Worm (Caenorhabditis elegans) whole organism, L4 larva: ENCODE measurements around the gene Y73F8A.20.
A peak's percentile ranks its signal among the peaks of the same experiment; 100 is the strongest.

Experiments used
- F49E8.2 ChIP-seq: sonication (generic microtip); optimal IDR thresholded peaks from 2 replicates; lab custom pipeline; 2016; ENCODE audit warnings: missing compliant biosample characterization, mild to moderate bottlenecking, missing genetic modification characterization, borderline replicate concordance
- T26A8.4 ChIP-seq: fragments of 200-800 bp; sonication (Bioruptor generic); IDR thresholded peaks from 2 replicates; pipeline ENCODE4 v1.3.6; 2022; ENCODE audit warnings: missing genetic modification characterization, missing compliant biosample characterization
- Y75B8A.6 ChIP-seq: fragments of 200-800 bp; sonication (Bioruptor generic); IDR thresholded peaks from 2 replicates; pipeline ENCODE4 v1.3.6; 2022; ENCODE audit warnings: missing genetic modification reagents, missing genetic modification characterization, missing compliant biosample characterization
- aha-1 ChIP-seq: fragments of 150-350 bp; peaks from one replicate; lab custom pipeline; 2014; ENCODE audit warnings: missing biosample characterization, missing genetic modification characterization
- aly-2 ChIP-seq: sonication (generic microtip); optimal IDR thresholded peaks from 2 replicates; lab custom pipeline; 2018; ENCODE audit warnings: missing biosample characterization, missing genetic modification characterization
- ceh-32 ChIP-seq: sonication (generic microtip); optimal IDR thresholded peaks from 2 replicates; lab custom pipeline; 2016; ENCODE audit warnings: mild to moderate bottlenecking, missing genetic modification characterization, missing compliant biosample characterization; ENCODE audit not compliant: poor library complexity
- cey-2 ChIP-seq: sonication (generic microtip); optimal IDR thresholded peaks from 3 replicates; lab custom pipeline; 2017; ENCODE audit warnings: missing genetic modification characterization, mild to moderate bottlenecking, missing compliant biosample characterization, antibody characterized with exemption, borderline replicate concordance; ENCODE audit not compliant: insufficient read depth
- ctbp-1 ChIP-seq: fragments of 200-800 bp; sonication (Bioruptor generic); IDR thresholded peaks from 2 replicates; pipeline ENCODE4 v1.3.6; 2022; ENCODE audit warnings: missing genetic modification reagents, missing genetic modification characterization, missing compliant biosample characterization
- daf-16 ChIP-seq, 3 experiments: sonication (generic microtip); optimal IDR thresholded peaks; 2 replicates each; lab custom pipeline; 2016 to 2017; ENCODE audit warnings: missing genetic modification characterization in 3 of 3, missing genetic modification reagents in 3 of 3, mild to moderate bottlenecking in 2 of 3, missing compliant biosample characterization in 2 of 3, missing biosample characterization in 1 of 3, moderate library complexity in 1 of 3
- dmd-6 ChIP-seq: fragments of 200-800 bp; sonication (Bioruptor generic); IDR thresholded peaks from 2 replicates; pipeline ENCODE4 v1.3.6; 2022; ENCODE audit warnings: missing genetic modification reagents, missing genetic modification characterization, missing compliant biosample characterization
- dmd-8 ChIP-seq: fragments of 200-800 bp; sonication (Bioruptor generic); IDR thresholded peaks from 2 replicates; pipeline ENCODE4 v1.3.6; 2022; ENCODE audit warnings: missing genetic modification characterization, missing compliant biosample characterization
- dve-1 ChIP-seq: sonication (generic microtip); optimal IDR thresholded peaks from 2 replicates; lab custom pipeline; 2017; ENCODE audit warnings: antibody characterized with exemption, mild to moderate bottlenecking, missing genetic modification characterization, missing compliant biosample characterization; ENCODE audit not compliant: insufficient read depth
- egl-27 ChIP-seq: sonication (generic microtip); optimal IDR thresholded peaks from 3 replicates; lab custom pipeline; 2017; ENCODE audit warnings: missing biosample characterization, missing genetic modification reagents, missing genetic modification characterization
- fkh-10 ChIP-seq: fragments of 150-350 bp; optimal IDR thresholded peaks from 2 replicates; lab custom pipeline; 2014; ENCODE audit warnings: missing biosample characterization, missing genetic modification reagents, missing genetic modification characterization
- hif-1 ChIP-seq, 2 experiments: sonication (generic microtip); optimal IDR thresholded peaks; 2 replicates each; lab custom pipeline; 2016 to 2017; ENCODE audit warnings: missing compliant biosample characterization in 2 of 2, missing genetic modification characterization in 2 of 2, missing genetic modification reagents in 2 of 2, missing genotype in 2 of 2, mild to moderate bottlenecking in 1 of 2
- hlh-30 ChIP-seq: sonication (generic microtip); optimal IDR thresholded peaks from 2 replicates; lab custom pipeline; 2017; ENCODE audit warnings: antibody characterized with exemption, mild to moderate bottlenecking, missing genetic modification characterization, missing compliant biosample characterization; ENCODE audit not compliant: insufficient read depth
- jun-1 ChIP-seq: fragments of 150-350 bp; optimal IDR thresholded peaks from 2 replicates; lab custom pipeline; 2014; ENCODE audit warnings: missing biosample characterization, missing genetic modification reagents, missing genetic modification characterization
- lim-7 ChIP-seq: fragments of 200-800 bp; sonication (Bioruptor generic); IDR thresholded peaks from 2 replicates; pipeline ENCODE4 v1.3.6; 2022; ENCODE audit warnings: missing genetic modification characterization, missing compliant biosample characterization
- madf-5 ChIP-seq, 2 experiments: fragments of 200-800 bp; sonication (Bioruptor generic); IDR thresholded peaks; 2 replicates each; pipeline ENCODE4 v1.3.6; 2022; ENCODE audit warnings: missing compliant biosample characterization in 2 of 2, missing genetic modification characterization in 2 of 2
- madf-9 ChIP-seq: fragments of 200-800 bp; sonication (Bioruptor generic); conservative IDR thresholded peaks from 2 replicates; pipeline ENCODE4 v1.3.6; 2022; ENCODE audit warnings: missing genetic modification reagents, missing genetic modification characterization, missing compliant biosample characterization
- mes-2 ChIP-seq: sonication (generic microtip); optimal IDR thresholded peaks from 2 replicates; lab custom pipeline; 2016; ENCODE audit warnings: missing genotype, mild to moderate bottlenecking, missing genetic modification characterization, missing compliant biosample characterization; ENCODE audit not compliant: poor library complexity, severe bottlenecking
- mxl-2 ChIP-seq: fragments of 200-800 bp; sonication (Bioruptor generic); conservative IDR thresholded peaks from 2 replicates; pipeline ENCODE4 v1.3.6; 2022; ENCODE audit warnings: missing genetic modification reagents, missing genetic modification characterization, missing compliant biosample characterization
- nhr-28 ChIP-seq: fragments of 150-350 bp; optimal IDR thresholded peaks from 2 replicates; lab custom pipeline; 2014; ENCODE audit warnings: missing biosample characterization, missing genetic modification characterization
- nhr-41 ChIP-seq: fragments of 200-800 bp; sonication (Bioruptor generic); IDR thresholded peaks from 2 replicates; pipeline ENCODE4 v1.3.6; 2022; ENCODE audit warnings: missing genetic modification reagents, missing genetic modification characterization, missing compliant biosample characterization
- nhr-42 ChIP-seq: fragments of 200-800 bp; sonication (Bioruptor generic); IDR thresholded peaks from 2 replicates; pipeline ENCODE4 v1.3.6; 2022; ENCODE audit warnings: missing genetic modification characterization, missing compliant biosample characterization
- nhr-48 ChIP-seq: sonication (generic microtip); optimal IDR thresholded peaks from 2 replicates; lab custom pipeline; 2016; ENCODE audit warnings: mild to moderate bottlenecking, missing genetic modification characterization, missing compliant biosample characterization
- nhr-77 ChIP-seq: fragments of 150-350 bp; optimal IDR thresholded peaks from 2 replicates; lab custom pipeline; 2014; ENCODE audit warnings: missing biosample characterization, missing genetic modification characterization
- php-3 ChIP-seq: fragments of 200-800 bp; sonication (Bioruptor generic); IDR thresholded peaks from 2 replicates; pipeline ENCODE4 v1.3.6; 2022; ENCODE audit warnings: missing genetic modification reagents, missing genetic modification characterization, missing compliant biosample characterization
- pqm-1 ChIP-seq: sonication (generic microtip); optimal IDR thresholded peaks from 2 replicates; lab custom pipeline; 2017; ENCODE audit warnings: missing biosample characterization, missing genetic modification characterization
- sdz-12 ChIP-seq: fragments of 200-800 bp; sonication (Bioruptor generic); optimal IDR thresholded peaks from 2 replicates; lab custom pipeline; 2018; ENCODE audit warnings: mild to moderate bottlenecking, missing genetic modification characterization, missing compliant biosample characterization
- skn-1 ChIP-seq: fragments of 150-350 bp; optimal IDR thresholded peaks from 2 replicates; lab custom pipeline; 2014; ENCODE audit warnings: missing biosample characterization, missing genetic modification characterization
- snpc-1.2 ChIP-seq: fragments of 200-800 bp; sonication (Bioruptor generic); IDR thresholded peaks from 2 replicates; pipeline ENCODE4 v1.3.6; 2022; ENCODE audit warnings: missing genetic modification reagents, missing genetic modification characterization, missing compliant biosample characterization
- unc-62 ChIP-seq, 3 experiments: fragments of 150-350 bp in 1 of 3; sonication (generic microtip); optimal IDR thresholded peaks in 2 of 3; peaks in 1 of 3; 1 replicate in 1 of 3; 2 replicates in 2 of 3; lab custom pipeline; 2014 to 2017; ENCODE audit warnings: missing biosample characterization in 3 of 3, missing genetic modification characterization in 3 of 3, missing genetic modification reagents in 3 of 3, missing genotype in 1 of 3
- zfp-3 ChIP-seq: fragments of 200-800 bp; sonication (Bioruptor generic); conservative IDR thresholded peaks from 2 replicates; pipeline ENCODE4 v1.3.6; 2022; ENCODE audit warnings: missing genetic modification reagents, missing genetic modification characterization, missing compliant biosample characterization
- ztf-11 ChIP-seq: fragments of 150-350 bp; optimal IDR thresholded peaks from 2 replicates; lab custom pipeline; 2014; ENCODE audit warnings: missing biosample characterization, missing genetic modification characterization

Gene Y73F8A.20

DNA sequence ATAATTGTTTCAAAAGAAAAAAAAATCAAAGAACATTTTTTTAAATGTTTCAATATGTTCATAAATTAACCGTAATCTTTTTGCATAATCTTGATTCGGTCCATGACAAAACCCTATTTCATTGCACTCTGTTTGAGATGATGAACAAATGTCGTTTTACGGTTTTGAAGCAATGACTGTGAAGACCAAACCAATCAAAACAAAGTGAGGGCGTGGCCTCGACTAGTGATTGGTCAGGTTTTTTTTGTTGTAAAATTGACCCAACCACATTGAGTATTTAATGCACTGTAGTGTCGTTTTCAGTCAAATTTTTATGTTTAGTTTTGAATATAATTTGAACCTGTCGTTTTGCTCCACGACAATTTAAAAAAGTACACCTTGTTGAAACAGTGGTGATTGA is 787 bp upstream of the Y73F8A.20 start:
- TF ChIP-seq Y75B8A.6 (GFP tag; lab: Robert Waterston, UW) (no peak), aly-2 (tag; lab: Kevin White, UChicago) (no peak), skn-1 (no peak), lim-7 (GFP tag; lab: Robert Waterston, UW) (no peak), hif-1 (tag; optimal IDR thresholded peaks at IDR 0.05; lab: Kevin White, UChicago) (no peak), aha-1 (tag; lab: Kevin White, UChicago) (no peak), jun-1 (no peak), madf-5 (GFP tag; IDR thresholded peaks at IDR 0.05; lab: Robert Waterston, UW) (no peak), daf-16 (GFP tag; optimal IDR thresholded peaks at IDR 0.05; lab: Kevin White, UChicago) (no peak), daf-16 (tag; optimal IDR thresholded peaks at IDR 0.05; lab: Kevin White, UChicago) (no peak), pqm-1 (tag; lab: Kevin White, UChicago) (no peak), ztf-11 (tag; lab: Kevin White, UChicago) (no peak), nhr-42 (no peak), unc-62 (GFP tag; optimal IDR thresholded peaks at IDR 0.05 in 1 of 2; lab: Kevin White, UChicago) (no peak), unc-62 (tag; optimal IDR thresholded peaks at IDR 0.05; lab: Kevin White, UChicago) (no peak), zfp-3 (no peak), egl-27 (no peak), php-3 (GFP tag; lab: Robert Waterston, UW) (no peak), dmd-8 (no peak), hlh-30 (no peak), F49E8.2 (tag; lab: Kevin White, UChicago) (no peak), sdz-12 (GFP tag; lab: Kevin White, UChicago) (no peak)

DNA sequence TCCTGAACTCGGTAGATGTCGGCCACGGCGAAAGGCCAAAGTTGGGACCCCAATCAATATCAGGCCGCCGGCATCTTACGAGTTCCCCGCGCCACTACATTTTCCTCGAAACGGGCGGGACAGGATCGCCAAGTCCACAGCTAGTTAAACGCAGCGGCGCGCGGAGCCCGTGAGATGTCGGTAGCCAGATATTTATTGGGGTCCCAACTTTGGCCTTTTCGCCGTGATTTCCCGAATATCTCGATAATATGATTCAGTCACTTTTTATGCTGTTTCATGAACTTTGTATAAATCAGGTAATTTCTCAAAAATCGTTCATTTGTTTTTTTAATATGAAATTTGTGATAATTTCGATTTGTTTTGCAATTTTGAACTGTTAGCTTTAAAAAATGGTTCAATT is 3.6 kb downstream of the Y73F8A.20 start:
- TF ChIP-seq dve-1 (tag; lab: Kevin White, UChicago) (no peak), egl-27 (no peak), T26A8.4 (no peak), fkh-10 (no peak), snpc-1.2 (peak; percentile 81)

DNA sequence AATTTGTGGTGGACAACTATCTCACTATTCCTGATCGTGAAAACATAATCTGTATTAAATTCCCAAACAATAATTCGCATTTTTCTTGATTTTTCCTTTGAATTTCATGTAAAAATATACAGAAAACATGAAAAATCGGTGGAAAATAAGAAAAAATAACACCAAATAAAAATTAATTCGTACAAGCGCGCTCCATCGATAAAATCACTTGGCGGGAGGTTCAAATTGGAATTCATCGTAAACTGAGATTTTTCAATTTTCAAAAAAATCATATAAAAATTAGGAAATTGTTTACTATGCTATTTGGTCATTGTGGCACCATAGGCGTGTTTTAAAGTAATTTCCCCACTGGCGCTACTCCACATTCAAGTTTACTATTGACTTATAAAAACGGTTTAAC is 4.3 kb downstream of the Y73F8A.20 start:
- TF ChIP-seq jun-1 (no peak), aha-1 (tag; lab: Kevin White, UChicago) (peak; percentile 2)

DNA sequence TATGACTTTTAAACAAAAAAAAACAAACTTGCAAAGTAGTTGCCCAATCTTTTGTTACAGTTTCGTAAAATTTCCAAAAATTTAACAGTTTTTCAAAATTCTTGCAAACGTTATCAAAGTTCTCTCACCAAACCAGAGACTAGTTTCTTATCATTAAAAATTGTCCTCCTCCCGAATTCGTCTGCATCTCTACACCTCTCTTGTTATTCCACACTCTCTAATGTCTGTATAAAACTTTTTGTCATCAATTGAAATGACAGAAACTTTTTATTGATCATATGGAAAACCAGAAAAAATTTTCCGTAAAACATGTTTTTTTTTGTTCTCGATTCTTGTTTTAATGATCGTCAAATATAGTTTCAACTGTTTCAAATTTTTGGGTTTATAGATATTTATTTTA is 6.9 kb downstream of the Y73F8A.20 start:
- TF ChIP-seq fkh-10 (no peak), daf-16 (GFP tag; optimal IDR thresholded peaks at IDR 0.05; lab: Kevin White, UChicago) (no peak), daf-16 (tag; optimal IDR thresholded peaks at IDR 0.05; lab: Kevin White, UChicago) (peak; percentile 73), Y75B8A.6 (GFP tag; lab: Robert Waterston, UW) (no peak), nhr-41 (no peak), mxl-2 (GFP tag; lab: Robert Waterston, UW) (no peak), pqm-1 (tag; lab: Kevin White, UChicago) (peak; percentile 57), cey-2 (tag; lab: Kevin White, UChicago) (peak; percentile 0), ztf-11 (tag; lab: Kevin White, UChicago) (no peak), nhr-42 (no peak), dve-1 (tag; lab: Kevin White, UChicago) (peak; percentile 83), mes-2 (no peak), madf-9 (no peak), nhr-77 (tag; lab: Kevin White, UChicago) (peak; percentile 64), F49E8.2 (tag; lab: Kevin White, UChicago) (no peak), nhr-28 (tag; lab: Kevin White, UChicago) (peak; percentile 47), ctbp-1 (GFP tag; lab: Robert Waterston, UW) (no peak), dmd-6 (GFP tag; lab: Robert Waterston, UW) (peak; percentile 81; the same call in 1 of the 2 replicates), nhr-48 (peak; percentile 71), sdz-12 (GFP tag; lab: Kevin White, UChicago) (no peak), ceh-32 (tag; lab: Kevin White, UChicago) (no peak), hlh-30 (peak; percentile 31)
